Worm (Caenorhabditis elegans) whole organism, young adult: ENCODE results near the gene M163.8.
A peak's percentile ranks its signal among the peaks of the same experiment; 100 is the strongest.

Experiments used
- B0019.2 ChIP-seq: fragments of 200-800 bp; sonication (Bioruptor generic); conservative IDR thresholded peaks from 2 replicates; pipeline ENCODE4 v1.3.6; 2022; ENCODE audit warnings: missing genetic modification reagents, missing genetic modification characterization, missing compliant biosample characterization
- B0035.1 ChIP-seq: sonication (generic microtip); optimal IDR thresholded peaks from 2 replicates; lab custom pipeline; 2016; ENCODE audit warnings: missing genetic modification characterization, mild to moderate bottlenecking, missing compliant biosample characterization, missing genotype, missing genetic modification reagents
- B0261.1 ChIP-seq: sonication (generic microtip); optimal IDR thresholded peaks from 2 replicates; lab custom pipeline; 2016; ENCODE audit warnings: mild to moderate bottlenecking, missing genetic modification characterization, moderate library complexity, missing compliant biosample characterization
- B0336.3 ChIP-seq: fragments of 200-800 bp; sonication (Bioruptor generic); IDR thresholded peaks from 2 replicates; pipeline ENCODE4 v1.3.6; 2022; ENCODE audit warnings: missing genetic modification characterization, missing compliant biosample characterization
- C06A6.2 ChIP-seq: fragments of 200-800 bp; sonication (Bioruptor generic); conservative IDR thresholded peaks from 2 replicates; pipeline ENCODE4 v1.3.6; 2022; ENCODE audit warnings: missing genetic modification characterization, missing compliant biosample characterization
- C17E4.6 ChIP-seq: fragments of 200-800 bp; sonication (Bioruptor generic); IDR thresholded peaks from 2 replicates; pipeline ENCODE4 v1.3.6; 2022; ENCODE audit warnings: missing genetic modification reagents, missing genetic modification characterization, missing compliant biosample characterization
- F10E7.11 ChIP-seq: sonication (generic microtip); optimal IDR thresholded peaks from 2 replicates; lab custom pipeline; 2017; ENCODE audit warnings: mild to moderate bottlenecking, missing genetic modification characterization, moderate library complexity, missing compliant biosample characterization
- F52B5.7 ChIP-seq: sonication (generic microtip); optimal IDR thresholded peaks from 2 replicates; lab custom pipeline; 2016; ENCODE audit warnings: mild to moderate bottlenecking, missing genetic modification characterization, missing compliant biosample characterization
- K11D2.4 ChIP-seq: fragments of 200-800 bp; sonication (Bioruptor generic); IDR thresholded peaks from 2 replicates; pipeline ENCODE4 v1.3.6; 2022; ENCODE audit warnings: missing genetic modification reagents, missing genetic modification characterization, missing compliant biosample characterization
- K12H6.12 ChIP-seq: fragments of 200-800 bp; sonication (Bioruptor generic); optimal IDR thresholded peaks from 2 replicates; lab custom pipeline; 2018; ENCODE audit warnings: mild to moderate bottlenecking, missing genetic modification characterization, missing compliant biosample characterization
- Y53F4B.3 ChIP-seq: fragments of 200-800 bp; sonication (Bioruptor generic); IDR thresholded peaks from 2 replicates; pipeline ENCODE4 v1.3.6; 2022; ENCODE audit warnings: missing genetic modification reagents, missing genetic modification characterization, missing compliant biosample characterization
- aptf-2 ChIP-seq: fragments of 200-800 bp; sonication (Bioruptor generic); conservative IDR thresholded peaks from 2 replicates; pipeline ENCODE4 v1.3.6; 2022; ENCODE audit warnings: missing genetic modification reagents, missing genetic modification characterization, missing compliant biosample characterization
- athp-1 ChIP-seq: sonication (generic microtip); optimal IDR thresholded peaks from 2 replicates; lab custom pipeline; 2017; ENCODE audit warnings: mild to moderate bottlenecking, missing genetic modification characterization, missing compliant biosample characterization
- attf-6 ChIP-seq: fragments of 200-800 bp; sonication (Bioruptor generic); IDR thresholded peaks from 2 replicates; pipeline ENCODE4 v1.3.6; 2022; ENCODE audit warnings: missing genetic modification reagents, missing genetic modification characterization, missing compliant biosample characterization
- bed-2 ChIP-seq: fragments of 200-800 bp; sonication (Bioruptor generic); IDR thresholded peaks from 2 replicates; pipeline ENCODE4 v1.3.6; 2022; ENCODE audit warnings: missing genetic modification reagents, missing genetic modification characterization, missing compliant biosample characterization
- ccch-3 ChIP-seq: fragments of 200-800 bp; sonication (Bioruptor generic); optimal IDR thresholded peaks from 2 replicates; lab custom pipeline; 2018; ENCODE audit warnings: mild to moderate bottlenecking, missing genetic modification characterization, missing compliant biosample characterization
- cebp-1 ChIP-seq, 2 experiments: fragments of 200-800 bp in 1 of 2; sonication (Bioruptor generic) in 1 of 2; sonication (generic microtip) in 1 of 2; IDR thresholded peaks in 1 of 2; optimal IDR thresholded peaks in 1 of 2; 2 replicates each; pipeline versions ENCODE4 v1.3.6 to Lab custom; 2017 to 2022; ENCODE audit warnings: missing compliant biosample characterization in 2 of 2, missing genetic modification characterization in 2 of 2, mild to moderate bottlenecking in 1 of 2, missing genetic modification reagents in 1 of 2, moderate library complexity in 1 of 2
- ceh-27 ChIP-seq: fragments of 200-800 bp; sonication (Bioruptor generic); optimal IDR thresholded peaks from 2 replicates; lab custom pipeline; 2018; ENCODE audit warnings: mild to moderate bottlenecking, missing genetic modification characterization, moderate library complexity, missing compliant biosample characterization
- ceh-40 ChIP-seq: fragments of 200-800 bp; sonication (Bioruptor generic); IDR thresholded peaks from 2 replicates; pipeline ENCODE4 v1.3.6; 2022; ENCODE audit warnings: missing genetic modification characterization, missing compliant biosample characterization
- chd-7 ChIP-seq: sonication (generic microtip); optimal IDR thresholded peaks from 2 replicates; lab custom pipeline; 2016; ENCODE audit warnings: mild to moderate bottlenecking, missing genetic modification characterization, moderate library complexity, missing compliant biosample characterization
- egl-18 ChIP-seq: fragments of 200-800 bp; sonication (Bioruptor generic); IDR thresholded peaks from 2 replicates; pipeline ENCODE4 v1.3.6; 2022; ENCODE audit warnings: missing genetic modification reagents, missing genetic modification characterization, missing compliant biosample characterization
- egl-44 ChIP-seq: fragments of 200-800 bp; sonication (Bioruptor generic); IDR thresholded peaks from 2 replicates; pipeline ENCODE4 v1.3.6; 2022; ENCODE audit warnings: missing genetic modification reagents, missing genetic modification characterization, missing compliant biosample characterization
- ekl-4 ChIP-seq: fragments of 200-800 bp; sonication (Bioruptor generic); IDR thresholded peaks from 2 replicates; pipeline ENCODE4 v1.3.6; 2022; ENCODE audit warnings: missing genetic modification reagents, missing genetic modification characterization, missing compliant biosample characterization
- hlh-12 ChIP-seq: sonication (generic microtip); optimal IDR thresholded peaks from 2 replicates; lab custom pipeline; 2016; ENCODE audit warnings: missing genetic modification characterization, missing compliant biosample characterization
- let-526 ChIP-seq: fragments of 200-800 bp; sonication (Bioruptor generic); IDR thresholded peaks from 2 replicates; pipeline ENCODE4 v1.3.6; 2022; ENCODE audit warnings: missing genetic modification reagents, missing genetic modification characterization, missing compliant biosample characterization
- lin-35 ChIP-seq, 3 experiments: fragments of 150-350 bp in 2 of 3; sonication (generic microtip) in 1 of 3; optimal IDR thresholded peaks; 2 replicates each; lab custom pipeline; 2014 to 2018; ENCODE audit warnings: missing biosample characterization in 3 of 3, missing genetic modification characterization in 3 of 3, missing genetic modification reagents in 3 of 3
- lin-40 ChIP-seq: sonication (generic microtip); optimal IDR thresholded peaks from 2 replicates; lab custom pipeline; 2016; ENCODE audit warnings: missing genetic modification characterization, mild to moderate bottlenecking, missing compliant biosample characterization, missing genotype, missing genetic modification reagents
- madf-3 ChIP-seq: fragments of 200-800 bp; sonication (Bioruptor generic); IDR thresholded peaks from 2 replicates; pipeline ENCODE4 v1.3.6; 2022; ENCODE audit warnings: missing genetic modification reagents, missing genetic modification characterization, missing compliant biosample characterization
- madf-8 ChIP-seq: fragments of 200-800 bp; sonication (Bioruptor generic); conservative IDR thresholded peaks from 2 replicates; pipeline ENCODE4 v1.3.6; 2022; ENCODE audit warnings: missing genetic modification reagents, missing genetic modification characterization, missing compliant biosample characterization
- mcd-1 ChIP-seq: fragments of 200-800 bp; sonication (Bioruptor generic); IDR thresholded peaks from 2 replicates; pipeline ENCODE4 v1.3.6; 2022; ENCODE audit warnings: missing genetic modification reagents, missing genetic modification characterization, missing compliant biosample characterization
- mel-28 ChIP-seq: sonication (generic microtip); optimal IDR thresholded peaks from 2 replicates; lab custom pipeline; 2016; ENCODE audit warnings: borderline replicate concordance, mild to moderate bottlenecking, missing genetic modification characterization, missing compliant biosample characterization
- nfya-1 ChIP-seq: sonication (generic microtip); optimal IDR thresholded peaks from 2 replicates; lab custom pipeline; 2017; ENCODE audit warnings: antibody characterized with exemption, missing compliant biosample characterization, missing genetic modification characterization, borderline replicate concordance; ENCODE audit not compliant: insufficient read depth
- nfyb-1 ChIP-seq: fragments of 200-800 bp; sonication (Bioruptor generic); IDR thresholded peaks from 2 replicates; pipeline ENCODE4 v1.3.6; 2022; ENCODE audit warnings: missing genetic modification reagents, missing genetic modification characterization, missing compliant biosample characterization
- snpc-1.1 ChIP-seq: sonication (generic microtip); optimal IDR thresholded peaks from 2 replicates; lab custom pipeline; 2017; ENCODE audit warnings: missing genetic modification characterization, mild to moderate bottlenecking, missing compliant biosample characterization, antibody characterized with exemption, moderate library complexity, missing genotype, missing genetic modification reagents; ENCODE audit not compliant: insufficient read depth
- snpc-1.3 ChIP-seq: sonication (generic microtip); optimal IDR thresholded peaks from 2 replicates; lab custom pipeline; 2017; ENCODE audit warnings: missing genetic modification characterization, mild to moderate bottlenecking, missing compliant biosample characterization, antibody characterized with exemption, moderate library complexity, missing genotype, missing genetic modification reagents; ENCODE audit not compliant: insufficient read depth
- somi-1 ChIP-seq: fragments of 200-800 bp; sonication (Bioruptor generic); optimal IDR thresholded peaks from 2 replicates; lab custom pipeline; 2018; ENCODE audit warnings: mild to moderate bottlenecking, missing genetic modification characterization, missing compliant biosample characterization
- tbp1 ChIP-seq: fragments of 200-800 bp; sonication (Bioruptor generic); optimal IDR thresholded peaks from 2 replicates; lab custom pipeline; 2018; ENCODE audit warnings: mild to moderate bottlenecking, missing genetic modification characterization, missing compliant biosample characterization
- tbx-9 ChIP-seq: sonication (generic microtip); optimal IDR thresholded peaks from 2 replicates; lab custom pipeline; 2016; ENCODE audit warnings: borderline replicate concordance, missing genetic modification characterization, inconsistent platforms, missing compliant biosample characterization
- tlf-1 ChIP-seq: fragments of 200-800 bp; sonication (Bioruptor generic); optimal IDR thresholded peaks from 2 replicates; lab custom pipeline; 2018; ENCODE audit warnings: mild to moderate bottlenecking, missing genetic modification characterization, missing compliant biosample characterization
- unc-130 ChIP-seq: sonication (generic microtip); optimal IDR thresholded peaks from 2 replicates; lab custom pipeline; 2016; ENCODE audit warnings: missing genetic modification reagents, missing genetic modification characterization, missing compliant biosample characterization
- unc-62 ChIP-seq: fragments of 150-350 bp; optimal IDR thresholded peaks from 2 replicates; lab custom pipeline; 2014; ENCODE audit warnings: missing biosample characterization, missing genetic modification reagents, missing genetic modification characterization
- zfh-2 ChIP-seq: fragments of 200-800 bp; sonication (Bioruptor generic); conservative IDR thresholded peaks from 2 replicates; pipeline ENCODE4 v1.3.6; 2022; ENCODE audit warnings: missing genetic modification reagents, missing genetic modification characterization, missing compliant biosample characterization
- ztf-22 ChIP-seq: fragments of 200-800 bp; sonication (Bioruptor generic); optimal IDR thresholded peaks from 2 replicates; lab custom pipeline; 2018; ENCODE audit warnings: mild to moderate bottlenecking, missing genetic modification characterization, moderate library complexity, missing compliant biosample characterization
- ztf-28 ChIP-seq: fragments of 200-800 bp; sonication (Bioruptor generic); IDR thresholded peaks from 2 replicates; pipeline ENCODE4 v1.3.6; 2022; ENCODE audit warnings: missing genetic modification reagents, missing genetic modification characterization, missing compliant biosample characterization
- ztf-3 ChIP-seq: fragments of 200-800 bp; sonication (Bioruptor generic); optimal IDR thresholded peaks from 2 replicates; lab custom pipeline; 2018; ENCODE audit warnings: mild to moderate bottlenecking, missing genetic modification characterization, missing compliant biosample characterization

M163.8 gene

ce11 chrX:14505578-14506353 lies 20.8 kb downstream of the M163.8 start (continued):
- TF ChIP-seq Y53F4B.3 (GFP tag; lab: Robert Waterston, UW) (no peak), B0019.2 (GFP tag; lab: Robert Waterston, UW) (no peak), attf-6 (no peak), tbx-9 (tag; lab: Kevin White, UChicago) (no peak), egl-44 (no peak), nfya-1 (tag; lab: Kevin White, UChicago) (no peak), K11D2.4 (GFP tag; lab: Robert Waterston, UW) (no peak), F10E7.11 (tag; lab: Kevin White, UChicago) (no peak), ccch-3 (GFP tag; lab: Kevin White, UChicago) (no peak), ztf-22 (GFP tag; lab: Kevin White, UChicago) (peak; percentile 48), ztf-3 (GFP tag; lab: Kevin White, UChicago) (no peak), madf-3 (no peak), F52B5.7 (tag; lab: Kevin White, UChicago) (no peak), C17E4.6 (no peak), B0035.1 (no peak), somi-1 (peak; percentile 55), bed-2 (GFP tag; lab: Robert Waterston, UW) (no peak), nfyb-1 (no peak), hlh-12 (tag; lab: Kevin White, UChicago) (no peak), madf-8 (GFP tag; lab: Robert Waterston, UW) (no peak), tbp1 (peak; percentile 16), ceh-27 (GFP tag; lab: Kevin White, UChicago) (peak; percentile 34), athp-1 (tag; lab: Kevin White, UChicago) (no peak), let-526 (peak; percentile 23; the same call in 1 of the 2 replicates), lin-40 (peak; percentile 36), snpc-1.3 (tag; lab: Kevin White, UChicago) (no peak), chd-7 (tag; lab: Kevin White, UChicago) (peak; percentile 52), ekl-4 (no peak), ztf-28 (GFP tag; lab: Robert Waterston, UW) (no peak), K12H6.12 (tag; lab: Kevin White, UChicago) (no peak), lin-35 (GFP tag; optimal IDR thresholded peaks at IDR 0.05; lab: Kevin White, UChicago) (no peak), egl-18 (no peak), B0336.3 (no peak; the same call in 1 of the 2 replicates), zfh-2 (GFP tag; lab: Robert Waterston, UW) (peak; percentile 98), tlf-1 (GFP tag; lab: Kevin White, UChicago) (no peak), ceh-40 (no peak), C06A6.2 (no peak), snpc-1.1 (tag; lab: Kevin White, UChicago) (no peak), unc-130 (GFP tag; lab: Kevin White, UChicago) (no peak), unc-62 (GFP tag; lab: Kevin White, UChicago) (no peak), mcd-1 (0 out of 2 replicates have a peak, but pooled peaks have one; percentile 21), cebp-1 (GFP tag; IDR thresholded peaks at IDR 0.05; lab: Robert Waterston, UW) (no peak), cebp-1 (tag; optimal IDR thresholded peaks at IDR 0.05; lab: Kevin White, UChicago) (peak; percentile 73), mel-28 (no peak), aptf-2 (no peak), B0261.1 (tag; lab: Kevin White, UChicago) (no peak)
